Fruit fly (Drosophila melanogaster) S2 (cell line): ENCODE results near the gene CG10804.

Experiments used
- CG8478 ChIP-seq: fragments of >200 bp; optimal IDR thresholded peaks from 2 replicates; lab custom pipeline; 2018
- CTCF ChIP-seq, 2 experiments: fragments of >200 bp; optimal IDR thresholded peaks; 2 replicates each; lab custom pipeline; 2018

The CG10804 gene

DNA sequence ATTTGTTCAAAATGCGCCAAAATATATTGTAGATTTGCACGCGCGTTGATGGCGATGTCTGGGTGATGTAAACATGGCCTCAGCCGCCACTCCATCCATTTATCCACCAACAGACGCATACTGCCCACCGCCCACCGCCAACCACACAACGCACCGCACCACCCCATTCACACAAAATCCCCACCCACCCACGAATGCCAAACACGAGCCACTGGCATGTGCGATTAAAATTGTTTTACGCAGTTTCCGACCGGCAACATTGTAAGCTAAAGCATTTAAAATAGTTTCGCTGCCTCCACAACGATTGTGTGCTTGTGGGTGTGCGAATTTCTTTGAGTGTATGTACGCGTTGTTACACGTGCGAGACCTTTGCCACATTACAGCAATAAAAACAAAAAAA lies 41.6 kb downstream of the CG10804 start:
- TF ChIP-seq CG8478 (lab: Kevin White, UChicago) (no peak), CTCF (optimal IDR thresholded peaks at IDR 0.05; lab: Kevin White, UChicago) (no peak)

DNA sequence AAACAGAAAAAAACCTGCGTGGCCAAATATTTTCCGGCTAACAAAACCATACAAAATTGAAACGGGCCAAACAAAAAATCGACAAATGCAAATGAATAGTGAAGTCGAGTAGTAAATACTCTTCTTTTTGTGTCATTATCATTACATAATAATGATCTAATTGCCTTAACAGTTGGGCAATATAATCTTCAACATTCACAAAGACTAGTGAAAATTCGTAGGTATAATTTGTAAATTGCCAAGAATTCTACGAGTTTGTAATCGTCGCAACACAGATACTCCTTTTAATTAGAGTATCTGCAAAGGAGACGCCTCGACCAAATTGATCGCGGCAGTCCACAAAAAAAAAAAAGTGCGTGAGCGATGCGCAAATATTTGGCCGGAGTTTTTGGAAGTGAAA lies 44.6 kb downstream of the CG10804 start:
- TF ChIP-seq CTCF (optimal IDR thresholded peaks at IDR 0.05; lab: Kevin White, UChicago) (no peak), CG8478 (lab: Kevin White, UChicago) (no peak)

DNA sequence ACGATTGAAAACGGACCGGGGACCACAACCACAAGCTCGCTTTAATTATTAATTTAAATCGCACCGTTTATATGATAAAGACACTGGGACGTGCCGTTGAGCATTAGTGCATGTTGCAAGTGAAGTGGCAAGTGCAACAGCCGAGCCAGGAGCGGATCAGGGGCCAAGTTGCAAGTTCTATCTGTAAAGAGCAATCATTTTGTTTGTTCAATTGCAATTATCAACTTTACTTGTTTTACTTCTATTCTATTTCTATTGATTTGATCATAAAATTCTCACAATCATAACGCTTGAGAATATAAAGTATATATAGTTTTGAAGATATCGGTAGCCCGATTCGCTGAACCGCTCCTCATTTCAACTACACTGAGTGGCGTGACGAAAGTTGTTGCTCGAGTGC lies 45.9 kb downstream of the CG10804 start:
- TF ChIP-seq CTCF (optimal IDR thresholded peaks at IDR 0.05; lab: Kevin White, UChicago) (no peak), CG8478 (lab: Kevin White, UChicago) (no peak)

DNA sequence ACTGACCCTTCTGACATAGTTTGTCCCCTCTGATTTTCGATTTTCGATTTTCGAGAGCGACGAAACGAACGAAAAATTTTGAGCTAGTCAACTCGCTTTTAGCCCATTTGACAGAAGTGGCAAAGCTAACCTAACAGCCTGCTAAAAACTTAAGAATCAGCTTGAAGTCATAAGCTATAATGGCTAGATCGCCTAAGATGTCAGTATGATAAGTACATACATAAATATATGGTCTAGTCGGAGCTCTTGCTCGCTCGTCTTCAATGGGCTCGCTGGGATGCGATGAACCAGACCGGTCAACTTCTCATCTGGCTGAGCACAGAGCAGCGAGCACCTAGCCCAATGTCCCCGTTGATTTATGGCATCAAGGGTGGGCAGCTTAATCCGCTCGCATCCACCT lies 46.4 kb downstream of the CG10804 start, which contains the start of gene CG14269:
TSS of gene CG14269 (minus strand) at position 101 of the 400 bp plus-strand sequence.
- TF ChIP-seq CG8478 (lab: Kevin White, UChicago) (no peak), CTCF (optimal IDR thresholded peaks at IDR 0.05; lab: Kevin White, UChicago) (no peak)

DNA sequence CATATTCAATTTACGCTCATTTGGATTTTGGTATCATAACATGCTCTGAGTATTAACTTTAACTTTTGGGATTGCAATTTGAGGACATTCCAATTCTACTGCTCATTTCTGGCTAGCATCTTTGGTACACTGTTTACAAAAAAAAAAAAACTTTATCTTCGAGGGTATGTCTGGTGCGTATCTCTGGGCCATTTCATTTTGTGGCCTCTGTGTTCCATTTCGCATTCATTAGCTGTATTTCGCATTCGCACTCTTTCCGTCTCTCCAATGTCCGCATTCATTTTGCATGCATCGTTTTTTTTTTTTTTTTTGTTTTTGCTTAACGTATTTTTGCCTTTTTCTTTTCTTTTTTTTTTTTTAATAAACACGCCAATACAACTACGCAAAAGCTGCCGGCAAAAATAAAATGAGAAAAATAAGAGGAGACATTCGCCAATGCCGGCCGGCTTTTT lies 48.5 kb downstream of the CG10804 start:
- TF ChIP-seq CTCF (optimal IDR thresholded peaks at IDR 0.05; lab: Kevin White, UChicago) = no peak
- no peak for TF ChIP-seq CG8478 (lab: Kevin White, UChicago)

DNA sequence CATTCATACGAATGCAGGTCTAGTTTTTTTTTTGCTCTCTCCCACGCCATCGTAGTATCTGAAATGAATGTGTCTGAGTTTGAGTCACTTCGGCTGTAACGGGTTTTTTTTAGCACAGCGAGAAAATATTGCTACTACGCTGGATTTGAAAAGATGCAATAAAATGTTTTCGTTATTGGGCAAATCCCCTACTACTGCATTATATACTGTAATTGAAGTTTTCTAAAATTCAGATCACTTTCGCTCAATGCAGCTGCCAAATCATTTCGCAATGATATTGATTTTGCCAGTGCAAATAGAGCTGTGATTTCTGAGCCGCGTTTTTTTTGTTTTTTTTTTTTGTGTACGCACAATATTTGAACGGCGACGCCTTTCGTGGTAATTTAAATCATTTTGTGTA lies 49.2 kb downstream of the CG10804 start:
- TF ChIP-seq CTCF (optimal IDR thresholded peaks at IDR 0.05; lab: Kevin White, UChicago) = no peak
- no peak for TF ChIP-seq CG8478 (lab: Kevin White, UChicago)

DNA sequence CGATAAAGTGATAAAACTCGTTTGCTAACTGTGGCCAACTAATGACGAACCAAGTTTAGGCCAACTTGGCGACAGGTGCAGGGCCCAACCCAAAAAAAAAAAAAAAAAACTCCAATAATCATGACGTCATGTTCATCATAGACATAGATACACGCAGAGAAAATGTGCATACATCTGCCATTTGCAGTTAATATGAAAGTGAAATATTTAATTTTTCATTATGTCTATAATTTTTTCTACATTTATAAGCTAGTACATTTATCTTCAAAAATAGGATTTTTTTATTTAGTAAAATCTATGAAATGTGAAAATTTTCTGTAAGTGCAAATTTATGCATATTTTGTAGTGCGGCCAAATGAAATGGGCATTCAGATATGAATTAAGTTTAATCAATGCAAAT lies 50.5 kb downstream of the CG10804 start:
- TF ChIP-seq CTCF (optimal IDR thresholded peaks at IDR 0.05; lab: Kevin White, UChicago) (no peak), CG8478 (lab: Kevin White, UChicago) (no peak)

DNA sequence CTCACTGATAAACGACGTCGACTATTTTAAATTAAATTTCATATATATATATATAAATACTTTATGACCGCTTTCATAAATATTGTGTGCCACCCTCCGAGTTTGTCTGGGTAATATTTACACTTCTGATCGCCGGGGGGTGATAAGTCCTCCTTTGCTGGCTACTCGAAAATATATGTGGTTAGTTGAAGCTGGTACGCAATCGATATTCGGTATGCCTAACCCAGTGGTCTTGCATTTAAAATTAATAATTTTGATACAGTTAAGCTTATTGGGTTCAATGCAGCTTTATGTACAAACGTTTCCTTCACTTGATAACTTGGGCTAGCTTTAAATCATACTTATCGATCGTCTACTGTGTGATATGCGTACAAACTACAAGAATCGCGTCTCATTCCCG lies 52.2 kb downstream of the CG10804 start:
- TF ChIP-seq CTCF (optimal IDR thresholded peaks at IDR 0.05; lab: Kevin White, UChicago) = no peak
- no peak for TF ChIP-seq CG8478 (lab: Kevin White, UChicago)

DNA sequence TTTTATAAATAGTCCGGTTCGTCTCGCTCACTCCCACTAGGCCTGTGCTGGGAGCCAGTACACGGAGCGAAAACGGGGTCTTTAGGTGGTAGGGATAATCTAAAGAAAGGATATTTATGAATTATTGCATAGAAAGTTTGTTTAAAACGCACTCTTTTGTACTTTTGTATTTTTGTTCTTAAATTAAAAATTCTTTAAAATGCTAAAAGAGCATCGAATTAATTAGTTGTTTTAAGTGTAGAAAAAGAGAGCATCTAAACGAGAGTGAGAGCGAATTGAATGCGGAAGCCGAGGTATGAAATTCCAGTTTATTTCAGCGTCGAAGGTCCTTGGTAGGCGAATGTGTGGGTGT lies 54.5 kb downstream of the CG10804 start:
- TF ChIP-seq CG8478 (lab: Kevin White, UChicago) = no peak
- no peak for TF ChIP-seq CTCF (optimal IDR thresholded peaks at IDR 0.05; lab: Kevin White, UChicago)

DNA sequence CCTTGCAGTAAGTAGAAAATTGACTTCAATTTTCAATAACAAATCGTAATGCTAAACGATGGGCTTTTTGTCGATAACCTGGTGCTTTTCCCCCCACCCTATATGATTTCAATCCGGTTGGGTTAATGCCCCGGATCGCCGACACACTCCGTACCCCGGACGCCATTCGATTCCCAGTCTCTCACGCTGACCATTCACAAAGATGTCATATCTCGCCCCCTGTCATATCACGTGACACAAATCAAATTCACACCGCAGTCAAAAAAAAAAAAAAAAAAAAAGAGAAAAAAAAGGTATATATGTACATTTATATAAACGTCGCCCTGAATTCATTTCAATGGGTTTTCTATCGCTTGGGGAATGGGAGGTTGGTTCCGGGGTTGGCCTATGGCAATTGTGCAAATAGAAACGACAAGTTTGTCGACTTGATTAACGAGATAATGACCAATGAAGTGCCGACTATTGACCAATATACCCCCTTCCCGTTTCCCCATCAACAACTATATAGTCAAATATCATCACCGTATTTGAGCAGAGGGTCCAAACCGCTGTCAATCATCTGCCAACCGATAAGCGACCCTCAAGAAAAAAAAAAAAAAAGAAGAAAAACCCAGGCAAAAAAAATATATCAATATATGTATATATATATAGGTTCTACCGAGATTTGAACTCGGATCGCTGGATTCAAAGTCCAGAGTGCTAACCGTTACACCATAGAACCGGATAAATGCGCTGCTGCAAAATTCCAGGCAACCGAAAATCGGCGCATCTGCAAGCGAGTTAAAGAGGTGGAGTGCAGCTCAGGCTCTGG lies 55.1 kb downstream of the CG10804 start:
- TF ChIP-seq CTCF (optimal IDR thresholded peaks at IDR 0.05; lab: Kevin White, UChicago) (no peak), CG8478 (lab: Kevin White, UChicago) (no peak)
